Fruit fly (Drosophila melanogaster) Kc167 (cell line): ENCODE measurements around the gene CG12983.

ENCODE experiments used
- Sin3A ChIP-seq: fragments of >200 bp; optimal IDR thresholded peaks from 2 replicates; lab custom pipeline; 2018; ENCODE audit warnings: missing external identifiers
- h ChIP-seq: fragments of >200 bp; optimal IDR thresholded peaks from 3 replicates; lab custom pipeline; 2018; ENCODE audit warnings: missing external identifiers
- psq ChIP-seq: fragments of >200 bp; optimal IDR thresholded peaks from 2 replicates; lab custom pipeline; 2017; ENCODE audit warnings: missing external identifiers
- ttk ChIP-seq: sonication (Bioruptor generic); optimal IDR thresholded peaks from 2 replicates; lab custom pipeline; 2017; ENCODE audit warnings: missing external identifiers

- TF ChIP-seq psq (lab: Kevin White, UChicago) = no peak
- TF ChIP-seq h (lab: Kevin White, UChicago) = no peak
- no peak for TF ChIP-seq Sin3A (lab: Kevin White, UChicago)
- no peak for TF ChIP-seq ttk
These were observed 32.9 kb downstream of the CG12983 start for dm6 chr3L:20933706-20934105.
